Worm (Caenorhabditis elegans) whole organism, midembryonic: ENCODE measurements around the gene F53E4.2.

ENCODE experiments used
- T22C8.4 ChIP-seq: fragments of 200-800 bp; sonication (Bioruptor generic); IDR thresholded peaks from 2 replicates; pipeline ENCODE4 v1.3.6; 2022; ENCODE audit warnings: missing genetic modification characterization, missing compliant biosample characterization
- cog-1 ChIP-seq: sonication (generic microtip); optimal IDR thresholded peaks from 2 replicates; lab custom pipeline; 2016; ENCODE audit warnings: missing genetic modification characterization, missing compliant biosample characterization
- flt-1 ChIP-seq: fragments of 200-800 bp; sonication (Bioruptor generic); IDR thresholded peaks from 2 replicates; pipeline ENCODE4 v1.3.6; 2022; ENCODE audit warnings: missing genetic modification characterization, missing compliant biosample characterization
- ref-1 ChIP-seq: fragments of 200-800 bp; sonication (Bioruptor generic); conservative IDR thresholded peaks from 2 replicates; pipeline ENCODE4 v1.3.6; 2022; ENCODE audit warnings: missing genetic modification reagents, missing genetic modification characterization, missing compliant biosample characterization
- tab-1 ChIP-seq: fragments of 200-800 bp; sonication (Bioruptor generic); IDR thresholded peaks from 2 replicates; pipeline ENCODE4 v1.3.6; 2022; ENCODE audit warnings: missing genetic modification characterization, missing compliant biosample characterization
- ztf-23 ChIP-seq: fragments of 200-800 bp; sonication (Bioruptor generic); IDR thresholded peaks from 2 replicates; pipeline ENCODE4 v1.3.6; 2022; ENCODE audit warnings: missing genetic modification reagents, missing genetic modification characterization, missing compliant biosample characterization
- ztf-29 ChIP-seq: fragments of 200-800 bp; sonication (Bioruptor generic); IDR thresholded peaks from 2 replicates; pipeline ENCODE4 v1.3.6; 2022; ENCODE audit warnings: missing genetic modification reagents, missing genetic modification characterization, missing compliant biosample characterization

ce11 chrV:15650167-15650566 is 4.1 kb upstream of the F53E4.2 start, which contains the start of gene sru-42:
- no peak for TF ChIP-seq cog-1 (tag; lab: Kevin White, UChicago)
- TF ChIP-seq ref-1 (GFP tag; lab: Robert Waterston, UW), result no peak
- TF ChIP-seq flt-1, result no peak
- no peak for TF ChIP-seq ztf-29 (GFP tag; lab: Robert Waterston, UW)
- no peak for TF ChIP-seq ztf-23 (GFP tag; lab: Robert Waterston, UW)
- TF ChIP-seq tab-1 (GFP tag; lab: Robert Waterston, UW), result no peak
- TF ChIP-seq T22C8.4 (GFP tag; lab: Robert Waterston, UW), result no peak
